Worm (Caenorhabditis elegans) whole organism, L2 larva: ENCODE results near the gene wdr-46.

ENCODE experiments used
- F13H6.1 ChIP-seq: sonication (generic microtip); optimal IDR thresholded peaks from 2 replicates; lab custom pipeline; 2016; ENCODE audit warnings: missing genetic modification characterization, missing compliant biosample characterization
- egl-27 ChIP-seq: sonication (generic microtip); optimal IDR thresholded peaks from 3 replicates; lab custom pipeline; 2017; ENCODE audit warnings: missing biosample characterization, missing genetic modification reagents, missing genetic modification characterization
- elt-3 ChIP-seq: sonication (generic microtip); optimal IDR thresholded peaks from 2 replicates; lab custom pipeline; 2017; ENCODE audit warnings: missing biosample characterization, missing genetic modification characterization
- lin-11 ChIP-seq: fragments of 150-350 bp; sonication (generic microtip); optimal IDR thresholded peaks from 2 replicates; lab custom pipeline; 2014; ENCODE audit warnings: missing biosample characterization, missing genetic modification characterization, inconsistent platforms, mixed read lengths
- lsy-2 ChIP-seq, 2 experiments: fragments of 150-350 bp in 1 of 2; sonication (generic microtip) in 1 of 2; optimal IDR thresholded peaks; 2 replicates each; lab custom pipeline; 2014 to 2017; ENCODE audit warnings: missing biosample characterization in 2 of 2, missing genetic modification characterization in 2 of 2
- mdl-1 ChIP-seq, 2 experiments: fragments of 150-350 bp in 1 of 2; sonication (generic microtip) in 1 of 2; optimal IDR thresholded peaks; 2 replicates each; lab custom pipeline; 2017; ENCODE audit warnings: missing biosample characterization in 2 of 2, missing genetic modification characterization in 2 of 2
- nhr-237 ChIP-seq: fragments of 150-350 bp; optimal IDR thresholded peaks from 2 replicates; lab custom pipeline; 2014; ENCODE audit warnings: missing biosample characterization, missing genetic modification characterization
- nhr-77 ChIP-seq: fragments of 150-350 bp; optimal IDR thresholded peaks from 2 replicates; lab custom pipeline; 2014; ENCODE audit warnings: missing biosample characterization, missing genetic modification characterization
- unc-62 ChIP-seq: fragments of 150-350 bp; optimal IDR thresholded peaks from 2 replicates; lab custom pipeline; 2014; ENCODE audit warnings: missing biosample characterization, missing genetic modification reagents, missing genetic modification characterization
- zag-1 ChIP-seq: fragments of 150-350 bp; optimal IDR thresholded peaks from 2 replicates; lab custom pipeline; 2014; ENCODE audit warnings: missing biosample characterization, missing genetic modification characterization

DNA sequence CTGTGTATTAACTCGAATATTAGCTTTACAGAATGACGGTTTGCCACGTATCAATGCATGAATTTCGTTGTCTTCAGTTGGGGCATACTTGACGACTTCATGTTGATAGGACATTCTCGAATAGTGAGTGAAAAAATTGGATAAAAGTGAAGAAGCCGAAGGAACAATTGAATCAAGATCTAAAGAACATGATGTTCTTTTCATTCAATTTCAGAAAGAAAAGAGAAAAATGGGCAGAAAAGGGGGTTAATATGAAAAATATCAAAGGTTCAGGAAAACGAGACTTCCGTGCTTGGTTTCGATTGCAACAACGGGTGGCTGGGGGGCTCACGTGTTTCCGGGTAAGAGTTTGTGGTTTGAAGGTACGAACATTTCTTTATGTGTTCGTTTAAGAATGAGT is 42.5 kb downstream of the wdr-46 start:
- TF ChIP-seq lin-11 (tag; lab: Kevin White, UChicago): no peak
- no peak for TF ChIP-seq F13H6.1
- no peak for TF ChIP-seq zag-1 (tag; lab: Kevin White, UChicago)
- TF ChIP-seq lsy-2 (tag; optimal IDR thresholded peaks at IDR 0.05; lab: Kevin White, UChicago): no peak
- no peak for TF ChIP-seq unc-62 (GFP tag; lab: Kevin White, UChicago)
- no peak for TF ChIP-seq nhr-237
- TF ChIP-seq nhr-77 (tag; lab: Kevin White, UChicago): no peak
- no peak for TF ChIP-seq elt-3
- no peak for TF ChIP-seq egl-27 (tag; lab: Kevin White, UChicago)
- TF ChIP-seq mdl-1 (tag; optimal IDR thresholded peaks at IDR 0.05; lab: Kevin White, UChicago): no peak
